Fruit fly (Drosophila melanogaster) S2 (cell line): Measurements from ENCODE around the gene btd.

Experiments
- CG8478 ChIP-seq: fragments of >200 bp; optimal IDR thresholded peaks from 2 replicates; lab custom pipeline; 2018
- CTCF ChIP-seq, 2 experiments: fragments of >200 bp; optimal IDR thresholded peaks; 2 replicates each; lab custom pipeline; 2018

dm6 chrX:9685568-9686413, 8.2 kb upstream of the btd start:
- peak in 1 of 2 experiments; percentile 26 for TF ChIP-seq CTCF (optimal IDR thresholded peaks at IDR 0.05; lab: Kevin White, UChicago)
- TF ChIP-seq CG8478 (lab: Kevin White, UChicago): no peak
